Comparison of ENCODE assay signal across 1 worm cellular context in genomic region chrX:14559519-14560296, ce11.
TF ChIP-seq lines count a peak whose summit lies in the region.

No protein-coding gene starts in this region.

TF ChIP-seq in whole organism, L1 larva, 84 proteins besides CTCF, POLR2A, EP300 and RAD21 (continued from another document):
- TF ChIP-seq fos-1 (tag; optimal IDR thresholded peaks at IDR 0.05; lab: Kevin White, UChicago) (no peak), rnt-1 (tag; optimal IDR thresholded peaks at IDR 0.05; lab: Kevin White, UChicago) (peak; percentile 66), hlh-4 (tag; optimal IDR thresholded peaks at IDR 0.05; lab: Kevin White, UChicago) (no peak), snu-23 (GFP tag; optimal IDR thresholded peaks at IDR 0.05; lab: Kevin White, UChicago) (no peak), grh-1 (GFP tag; IDR thresholded peaks at IDR 0.05; lab: Robert Waterston, UW) (0 out of 2 replicates have a peak, but pooled peaks have one; percentile 15), egl-27 (tag; optimal IDR thresholded peaks at IDR 0.05; lab: Kevin White, UChicago) (peak in 1 of 2 experiments; percentile 5), unc-30 (tag; optimal IDR thresholded peaks at IDR 0.05; lab: Kevin White, UChicago) (no peak), lin-15B (tag; optimal IDR thresholded peaks at IDR 0.05; lab: Kevin White, UChicago) (no peak), unc-98 (GFP tag; IDR thresholded peaks at IDR 0.05; lab: Robert Waterston, UW) (0 out of 2 replicates have a peak, but pooled peaks have one; percentile 20), aha-1 (tag; optimal IDR thresholded peaks at IDR 0.05; lab: Kevin White, UChicago) (no peak), snpc-4 (tag; optimal IDR thresholded peaks at IDR 0.05; lab: Kevin White, UChicago) (no peak), ztf-11 (tag; optimal IDR thresholded peaks at IDR 0.05; lab: Kevin White, UChicago) (no peak)
TF ChIP-seq in whole organism, L1 larva: peak in this region for 6.
